Worm (Caenorhabditis elegans): Measurements from ENCODE around the gene srd-27.

DNA sequence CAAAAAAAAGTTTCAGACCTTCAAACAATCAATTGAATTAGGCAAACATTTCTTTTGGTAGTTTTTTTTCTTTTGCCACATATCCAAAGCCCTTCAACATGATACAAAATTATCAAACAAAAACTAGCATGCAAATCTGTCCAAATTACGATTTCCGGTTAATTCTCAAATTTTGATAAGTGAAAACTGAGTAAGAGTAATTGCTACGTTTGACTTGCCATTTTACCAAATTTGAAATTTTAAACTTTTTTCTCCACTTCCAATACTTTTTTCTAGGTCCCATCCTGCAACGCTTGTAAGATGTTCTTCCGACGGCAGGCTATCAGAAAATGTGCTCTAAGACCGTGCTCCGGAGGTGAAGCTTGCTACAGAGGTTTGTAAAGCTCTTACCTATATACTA is 7.1 kb upstream of the srd-27 start, which contains the start of gene nhr-223:
- no peak for TF ChIP-seq tab-1 (GFP tag; IDR thresholded peaks at IDR 0.05)
- TF ChIP-seq klf-2 (GFP tag; conservative IDR thresholded peaks at IDR 0.05), result no peak
- no peak for TF ChIP-seq flt-1 (GFP tag; IDR thresholded peaks at IDR 0.05)
- TF ChIP-seq cog-1 (tag; optimal IDR thresholded peaks at IDR 0.05), result no peak
- TF ChIP-seq med-1 (GFP tag; optimal IDR thresholded peaks at IDR 0.05; ENCODE audit: insufficient read depth), result no peak
